Worm (Caenorhabditis elegans) whole organism, late embryonic: ENCODE measurements around the gene spe-19.

Experiments used
- F13H6.1 ChIP-seq: sonication (generic microtip); optimal IDR thresholded peaks from 2 replicates; lab custom pipeline; 2016; ENCODE audit warnings: missing genetic modification characterization, missing compliant biosample characterization
- K02D7.2 ChIP-seq: sonication (generic microtip); optimal IDR thresholded peaks from 2 replicates; lab custom pipeline; 2017; ENCODE audit warnings: mild to moderate bottlenecking, missing genetic modification characterization, missing compliant biosample characterization
- T23F11.4 ChIP-seq: fragments of 200-800 bp; sonication (Bioruptor generic); optimal IDR thresholded peaks from 2 replicates; lab custom pipeline; 2018; ENCODE audit warnings: mild to moderate bottlenecking, missing genetic modification characterization, missing compliant biosample characterization
- Y22D7AL.16 ChIP-seq: sonication (generic microtip); optimal IDR thresholded peaks from 2 replicates; lab custom pipeline; 2016; ENCODE audit warnings: missing genetic modification characterization, missing compliant biosample characterization
- ahr-1 ChIP-seq: sonication (generic microtip); optimal IDR thresholded peaks from 2 replicates; lab custom pipeline; 2016; ENCODE audit warnings: missing genetic modification characterization, missing compliant biosample characterization
- ama-1 ChIP-seq: fragments of 150-350 bp; optimal IDR thresholded peaks from 2 replicates; lab custom pipeline; 2014
- ceh-14 ChIP-seq: sonication (generic microtip); optimal IDR thresholded peaks from 2 replicates; lab custom pipeline; 2016; ENCODE audit warnings: missing genotype, missing genetic modification characterization, missing compliant biosample characterization
- ceh-19 ChIP-seq: fragments of 200-800 bp; sonication (Bioruptor generic); optimal IDR thresholded peaks from 2 replicates; lab custom pipeline; 2018; ENCODE audit warnings: mild to moderate bottlenecking, missing genetic modification characterization, missing compliant biosample characterization
- ceh-2 ChIP-seq: sonication (generic microtip); optimal IDR thresholded peaks from 2 replicates; lab custom pipeline; 2016; ENCODE audit warnings: missing genotype, missing genetic modification characterization, missing compliant biosample characterization
- ceh-22 ChIP-seq: sonication (generic microtip); optimal IDR thresholded peaks from 2 replicates; lab custom pipeline; 2017; ENCODE audit warnings: missing biosample characterization, missing genetic modification characterization
- ceh-24 ChIP-seq: sonication (generic microtip); optimal IDR thresholded peaks from 2 replicates; lab custom pipeline; 2016; ENCODE audit warnings: mild to moderate bottlenecking, missing genetic modification characterization, missing compliant biosample characterization
- ceh-31 ChIP-seq: sonication (generic microtip); optimal IDR thresholded peaks from 2 replicates; lab custom pipeline; 2016; ENCODE audit warnings: missing genetic modification characterization, missing compliant biosample characterization
- ceh-34 ChIP-seq: sonication (generic microtip); optimal IDR thresholded peaks from 2 replicates; lab custom pipeline; 2016; ENCODE audit warnings: mild to moderate bottlenecking, missing genetic modification characterization, missing compliant biosample characterization
- ceh-48 ChIP-seq: sonication (generic microtip); optimal IDR thresholded peaks from 2 replicates; lab custom pipeline; 2016; ENCODE audit warnings: missing genetic modification characterization, inconsistent platforms, missing compliant biosample characterization
- ceh-6 ChIP-seq: fragments of 200-800 bp; sonication (Bioruptor generic); optimal IDR thresholded peaks from 2 replicates; lab custom pipeline; 2018; ENCODE audit warnings: mild to moderate bottlenecking, missing genetic modification characterization, missing compliant biosample characterization
- ceh-9 ChIP-seq: sonication (generic microtip); optimal IDR thresholded peaks from 2 replicates; lab custom pipeline; 2016; ENCODE audit warnings: mild to moderate bottlenecking, missing genetic modification characterization, inconsistent platforms, missing compliant biosample characterization
- che-1 ChIP-seq: sonication (generic microtip); optimal IDR thresholded peaks from 2 replicates; lab custom pipeline; 2016; ENCODE audit warnings: mild to moderate bottlenecking, missing genetic modification characterization, missing compliant biosample characterization
- dve-1 ChIP-seq: sonication (generic microtip); optimal IDR thresholded peaks from 2 replicates; lab custom pipeline; 2017; ENCODE audit warnings: antibody characterized with exemption, mild to moderate bottlenecking, missing genetic modification characterization, missing compliant biosample characterization
- elt-2 ChIP-seq: sonication (generic microtip); optimal IDR thresholded peaks from 2 replicates; lab custom pipeline; 2016; ENCODE audit warnings: missing genetic modification reagents, missing genetic modification characterization, missing compliant biosample characterization
- elt-4 ChIP-seq: sonication (generic microtip); optimal IDR thresholded peaks from 2 replicates; lab custom pipeline; 2016; ENCODE audit warnings: missing genetic modification characterization, missing compliant biosample characterization
- ets-4 ChIP-seq: sonication (generic microtip); optimal IDR thresholded peaks from 2 replicates; lab custom pipeline; 2016; ENCODE audit warnings: missing genetic modification characterization, missing compliant biosample characterization
- eyg-1 ChIP-seq: sonication (generic microtip); optimal IDR thresholded peaks from 2 replicates; lab custom pipeline; 2016; ENCODE audit warnings: missing genotype, missing genetic modification characterization, missing compliant biosample characterization
- fkh-6 ChIP-seq: sonication (generic microtip); optimal IDR thresholded peaks from 2 replicates; lab custom pipeline; 2016; ENCODE audit warnings: missing genetic modification characterization, missing compliant biosample characterization
- hlh-13 ChIP-seq: fragments of 200-800 bp; sonication (Bioruptor generic); optimal IDR thresholded peaks from 2 replicates; lab custom pipeline; 2018; ENCODE audit warnings: mild to moderate bottlenecking, missing genetic modification characterization, missing compliant biosample characterization
- hlh-6 ChIP-seq: sonication (generic microtip); optimal IDR thresholded peaks from 2 replicates; lab custom pipeline; 2016; ENCODE audit warnings: missing genotype, missing genetic modification characterization, missing compliant biosample characterization
- lin-11 ChIP-seq: fragments of 200-800 bp; sonication (Bioruptor generic); optimal IDR thresholded peaks from 2 replicates; lab custom pipeline; 2018; ENCODE audit warnings: mild to moderate bottlenecking, missing genetic modification characterization, missing compliant biosample characterization
- madf-2 ChIP-seq: sonication (generic microtip); optimal IDR thresholded peaks from 2 replicates; lab custom pipeline; 2017; ENCODE audit warnings: missing genetic modification characterization, missing compliant biosample characterization
- nfya-1 ChIP-seq: sonication (generic microtip); optimal IDR thresholded peaks from 2 replicates; lab custom pipeline; 2017; ENCODE audit warnings: missing genetic modification characterization, mild to moderate bottlenecking, missing compliant biosample characterization, antibody characterized with exemption, moderate library complexity
- nhr-11 ChIP-seq: fragments of 150-350 bp; optimal IDR thresholded peaks from 2 replicates; lab custom pipeline; 2014; ENCODE audit warnings: missing biosample characterization, missing genetic modification characterization
- odd-2 ChIP-seq: sonication (generic microtip); optimal IDR thresholded peaks from 2 replicates; lab custom pipeline; 2017; ENCODE audit warnings: antibody characterized with exemption, mild to moderate bottlenecking, missing genetic modification characterization, missing compliant biosample characterization
- pag-3 ChIP-seq: sonication (generic microtip); optimal IDR thresholded peaks from 2 replicates; lab custom pipeline; 2016; ENCODE audit warnings: missing compliant biosample characterization, missing genetic modification characterization, borderline replicate concordance
- pat-9 ChIP-seq: fragments of 200-800 bp; sonication (Bioruptor generic); optimal IDR thresholded peaks from 2 replicates; lab custom pipeline; 2018; ENCODE audit warnings: mild to moderate bottlenecking, missing genetic modification characterization, moderate library complexity, missing compliant biosample characterization
- pax-1 ChIP-seq: fragments of 150-350 bp; optimal IDR thresholded peaks from 2 replicates; lab custom pipeline; 2014; ENCODE audit warnings: missing biosample characterization, missing genetic modification characterization
- pha-2 ChIP-seq: sonication (generic microtip); optimal IDR thresholded peaks from 2 replicates; lab custom pipeline; 2017; ENCODE audit warnings: mild to moderate bottlenecking, missing genetic modification characterization, missing compliant biosample characterization
- pha-4 ChIP-seq: fragments of 150-350 bp; optimal IDR thresholded peaks from 2 replicates; lab custom pipeline; 2018; ENCODE audit warnings: missing biosample characterization, missing genetic modification reagents, missing genetic modification characterization
- pros-1 ChIP-seq: fragments of 150-350 bp; optimal IDR thresholded peaks from 2 replicates; lab custom pipeline; 2014; ENCODE audit warnings: missing biosample characterization, missing genetic modification reagents, missing genetic modification characterization
- rnt-1 ChIP-seq: sonication (generic microtip); optimal IDR thresholded peaks from 2 replicates; lab custom pipeline; 2016; ENCODE audit warnings: missing genetic modification characterization, missing compliant biosample characterization
- sox-2 ChIP-seq: fragments of 200-800 bp; sonication (Bioruptor generic); IDR thresholded peaks from 2 replicates; pipeline ENCODE4 v1.3.6; 2022; ENCODE audit warnings: missing genetic modification reagents, missing genetic modification characterization, missing compliant biosample characterization
- syd-9 ChIP-seq: sonication (generic microtip); optimal IDR thresholded peaks from 2 replicates; lab custom pipeline; 2016; ENCODE audit warnings: mild to moderate bottlenecking, missing genetic modification characterization, moderate library complexity, missing compliant biosample characterization
- tbx-7 ChIP-seq: sonication (generic microtip); optimal IDR thresholded peaks from 2 replicates; lab custom pipeline; 2016; ENCODE audit warnings: missing genotype, missing genetic modification characterization, missing compliant biosample characterization
- ttx-3 ChIP-seq: sonication (generic microtip); optimal IDR thresholded peaks from 2 replicates; lab custom pipeline; 2016; ENCODE audit warnings: missing genetic modification reagents, missing genetic modification characterization, missing compliant biosample characterization
- unc-55 ChIP-seq: sonication (generic microtip); optimal IDR thresholded peaks from 2 replicates; lab custom pipeline; 2017; ENCODE audit warnings: missing biosample characterization, missing genetic modification reagents, missing genetic modification characterization

spe-19 gene

DNA sequence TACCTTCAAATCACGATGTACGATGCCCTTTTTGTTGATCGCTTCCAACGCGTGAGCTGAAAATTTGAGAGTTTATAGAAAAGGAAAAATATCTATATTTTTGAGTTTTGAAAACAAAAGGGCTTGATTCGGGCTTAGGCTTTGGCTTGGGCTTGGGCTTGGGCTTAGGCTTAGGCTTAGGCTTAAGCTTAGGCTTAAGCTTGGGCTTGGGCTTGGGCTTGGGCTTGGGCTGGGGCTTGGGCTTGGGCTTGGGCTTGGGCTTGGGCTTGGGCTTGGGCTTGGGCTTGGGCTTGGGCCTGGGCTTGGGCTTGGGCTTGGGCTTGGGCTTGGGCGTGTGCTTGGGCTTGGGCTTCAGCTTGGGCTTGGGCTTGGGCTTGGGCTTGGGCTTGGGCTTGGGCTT is 45.0 kb downstream of the spe-19 start:
- TF ChIP-seq ceh-6 (GFP tag; lab: Kevin White, UChicago) (no peak), hlh-6 (tag; lab: Kevin White, UChicago) (no peak), pax-1 (tag; lab: Kevin White, UChicago) (no peak), pag-3 (tag; lab: Kevin White, UChicago) (no peak), ahr-1 (no peak), ceh-9 (tag; lab: Kevin White, UChicago) (no peak), K02D7.2 (tag; lab: Kevin White, UChicago) (no peak), ceh-22 (tag; lab: Kevin White, UChicago) (no peak), sox-2 (GFP tag; lab: Robert Waterston, UW) (no peak), ceh-48 (tag; lab: Kevin White, UChicago) (no peak), eyg-1 (tag; lab: Kevin White, UChicago) (no peak), T23F11.4 (no peak), tbx-7 (no peak), lin-11 (tag; lab: Kevin White, UChicago) (no peak), nfya-1 (tag; lab: Kevin White, UChicago) (no peak), syd-9 (no peak), pha-4 (tag; lab: Kevin White, UChicago) (no peak), odd-2 (tag; lab: Kevin White, UChicago) (no peak)

DNA sequence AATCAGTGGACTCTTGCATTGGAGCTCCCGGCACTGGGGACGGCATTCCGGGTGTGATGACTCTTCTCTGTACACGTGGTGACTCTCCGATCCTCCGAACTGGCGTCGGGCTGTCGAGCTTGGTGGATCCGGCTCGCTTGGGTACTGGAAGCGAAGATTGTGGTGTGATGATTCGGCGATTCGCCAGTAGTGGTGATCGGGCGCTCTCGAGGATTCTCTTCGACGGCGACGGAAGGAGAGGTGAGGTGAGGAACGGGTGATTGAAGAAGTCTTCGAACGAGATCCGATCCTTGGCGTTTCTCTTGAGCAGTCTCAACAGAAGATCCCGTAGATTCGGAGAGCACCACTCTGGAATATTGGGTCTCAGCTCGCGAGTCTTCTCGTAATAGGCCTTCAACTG is 46.6 kb downstream of the spe-19 start:
- TF ChIP-seq ceh-19 (GFP tag; lab: Kevin White, UChicago) = no peak
- TF ChIP-seq, all 69 proteins: peak for 0

ce11 chrV:19999789-20000188 is 47.4 kb downstream of the spe-19 start:
- TF ChIP-seq pros-1 (no peak), pag-3 (tag; lab: Kevin White, UChicago) (peak; percentile 59), ahr-1 (no peak)
- TF ChIP-seq, all 69 proteins: peak for 1

DNA sequence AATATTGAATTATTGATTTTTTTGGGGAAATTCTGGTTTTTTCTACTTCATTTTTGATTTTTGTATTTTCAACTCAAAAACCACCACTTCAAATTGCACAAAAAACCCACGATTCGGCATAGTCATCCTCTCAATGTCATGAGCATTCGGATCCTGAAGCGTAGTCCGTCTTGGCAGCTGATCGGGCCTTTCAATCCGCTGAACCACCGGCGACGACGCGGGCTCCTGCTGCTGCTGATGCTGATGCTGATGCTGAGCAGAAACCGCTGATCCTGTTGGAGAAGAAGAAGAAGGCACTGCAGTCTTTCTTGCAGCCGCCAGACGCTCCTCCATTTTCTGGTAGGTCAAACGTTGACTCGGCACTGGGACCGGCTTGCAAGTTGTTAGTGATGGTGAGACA is 48.1 kb downstream of the spe-19 start:
- no peak for TF ChIP-seq nhr-11 (tag; lab: Kevin White, UChicago)
- TF ChIP-seq pat-9 (tag; lab: Kevin White, UChicago) = no peak
- no peak for TF ChIP-seq ceh-22 (tag; lab: Kevin White, UChicago)
- no peak for TF ChIP-seq ceh-24 (tag; lab: Kevin White, UChicago)
- no peak for TF ChIP-seq syd-9
- no peak for TF ChIP-seq elt-4
- TF ChIP-seq ceh-31 = no peak
- TF ChIP-seq fkh-6 (tag; lab: Kevin White, UChicago) = no peak
- no peak for TF ChIP-seq Y22D7AL.16 (tag; lab: Kevin White, UChicago)
- no peak for TF ChIP-seq ceh-2 (tag; lab: Kevin White, UChicago)
- no peak for TF ChIP-seq nfya-1 (tag; lab: Kevin White, UChicago)
- TF ChIP-seq ets-4 (tag; lab: Kevin White, UChicago) = no peak
- no peak for TF ChIP-seq ceh-19 (GFP tag; lab: Kevin White, UChicago)
- TF ChIP-seq odd-2 (tag; lab: Kevin White, UChicago) = no peak
- TF ChIP-seq hlh-13 (GFP tag; lab: Kevin White, UChicago) = no peak
- no peak for TF ChIP-seq F13H6.1
- TF ChIP-seq unc-55 (GFP tag; lab: Kevin White, UChicago) = no peak
- TF ChIP-seq rnt-1 = no peak
- no peak for TF ChIP-seq pha-2 (tag; lab: Kevin White, UChicago)

DNA sequence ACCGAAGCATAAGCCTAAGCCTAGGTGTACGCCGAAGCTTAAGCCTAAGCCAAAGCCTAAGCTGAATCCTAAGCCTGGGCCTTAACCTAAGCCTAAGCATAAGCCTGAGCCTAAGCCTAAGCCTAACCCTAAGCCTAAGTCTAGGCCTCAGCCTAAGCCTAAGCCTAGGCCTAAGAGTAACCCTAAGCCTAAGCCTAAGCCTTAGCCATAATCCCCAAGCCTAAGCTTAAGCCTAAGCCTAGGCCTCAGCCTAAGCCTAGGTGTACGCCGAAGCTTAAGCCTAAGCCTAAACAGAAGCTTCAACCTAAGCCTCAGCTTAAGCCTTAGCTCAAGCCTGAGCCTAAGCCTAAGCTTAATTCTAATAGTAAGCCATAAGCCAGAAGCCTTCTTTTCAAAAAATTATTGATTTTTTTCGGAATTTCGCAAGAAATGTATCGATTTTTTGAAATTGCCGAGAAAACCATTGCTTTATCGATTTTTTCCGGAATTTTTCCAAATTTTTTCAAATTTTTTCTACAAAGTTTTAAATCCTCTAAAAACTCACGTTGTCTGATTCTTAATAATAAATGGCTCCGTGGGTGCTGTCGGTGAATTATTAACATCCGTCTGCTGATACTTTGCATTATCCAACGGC is 48.9 kb downstream of the spe-19 start:
- TF ChIP-seq dve-1 (tag; lab: Kevin White, UChicago) (peak; percentile 68), ceh-34 (no peak), pax-1 (tag; lab: Kevin White, UChicago) (no peak), che-1 (tag; lab: Kevin White, UChicago) (no peak), elt-2 (no peak), ceh-24 (tag; lab: Kevin White, UChicago) (no peak), pag-3 (tag; lab: Kevin White, UChicago) (no peak), madf-2 (tag; lab: Kevin White, UChicago) (no peak), ama-1 (lab: Kevin White, UChicago) (no peak), ceh-6 (GFP tag; lab: Kevin White, UChicago) (no peak), ahr-1 (no peak), ttx-3 (no peak), T23F11.4 (no peak), ceh-48 (tag; lab: Kevin White, UChicago) (peak; percentile 19), elt-4 (peak; percentile 9), ceh-31 (no peak), fkh-6 (tag; lab: Kevin White, UChicago) (no peak), F13H6.1 (no peak), ceh-2 (tag; lab: Kevin White, UChicago) (no peak), ceh-14 (tag; lab: Kevin White, UChicago) (no peak)
